Worm (Caenorhabditis elegans) whole organism, L3 larva: Measurements from ENCODE around the gene R03H10.2.

Experiments
- R02D3.7 ChIP-seq: fragments of 150-350 bp; optimal IDR thresholded peaks from 2 replicates; lab custom pipeline; 2014; ENCODE audit warnings: missing biosample characterization, missing genetic modification characterization
- ZK546.5 ChIP-seq: sonication (generic microtip); optimal IDR thresholded peaks from 2 replicates; lab custom pipeline; 2017; ENCODE audit warnings: missing biosample characterization, missing genetic modification characterization
- ceh-28 ChIP-seq: fragments of 150-350 bp; optimal IDR thresholded peaks from 2 replicates; lab custom pipeline; 2014; ENCODE audit warnings: missing biosample characterization, missing genetic modification reagents, missing genetic modification characterization
- ceh-82 ChIP-seq: fragments of 150-350 bp; optimal IDR thresholded peaks from 2 replicates; lab custom pipeline; 2014; ENCODE audit warnings: missing biosample characterization, missing genetic modification characterization
- ceh-9 ChIP-seq: sonication (generic microtip); optimal IDR thresholded peaks from 2 replicates; lab custom pipeline; 2018; ENCODE audit warnings: missing biosample characterization, missing genetic modification characterization
- daf-12 ChIP-seq: fragments of 150-350 bp; optimal IDR thresholded peaks from 2 replicates; lab custom pipeline; 2014; ENCODE audit warnings: missing biosample characterization, missing genetic modification reagents, missing genetic modification characterization
- egl-27 ChIP-seq: sonication (generic microtip); optimal IDR thresholded peaks from 4 replicates; lab custom pipeline; 2017; ENCODE audit warnings: missing biosample characterization, missing genetic modification reagents, missing genetic modification characterization
- egl-5 ChIP-seq: fragments of 150-350 bp; optimal IDR thresholded peaks from 2 replicates; lab custom pipeline; 2017; ENCODE audit warnings: missing biosample characterization, missing genetic modification reagents, missing genetic modification characterization, inconsistent platforms
- elt-1 ChIP-seq: fragments of 150-350 bp; optimal IDR thresholded peaks from 2 replicates; lab custom pipeline; 2014; ENCODE audit warnings: missing biosample characterization, missing genetic modification characterization
- elt-2 ChIP-seq: sonication (generic microtip); optimal IDR thresholded peaks from 2 replicates; lab custom pipeline; 2016; ENCODE audit warnings: missing genetic modification reagents, mild to moderate bottlenecking, missing genetic modification characterization, missing compliant biosample characterization
- elt-3 ChIP-seq, 3 experiments: fragments of 150-350 bp in 1 of 3; sonication (generic microtip) in 2 of 3; optimal IDR thresholded peaks; 2 replicates in 2 of 3; 4 replicates in 1 of 3; lab custom pipeline; 2014 to 2017; ENCODE audit warnings: missing biosample characterization in 3 of 3, missing genetic modification characterization in 3 of 3
- fkh-10 ChIP-seq: sonication (generic microtip); optimal IDR thresholded peaks from 2 replicates; lab custom pipeline; 2017; ENCODE audit warnings: missing biosample characterization, missing genetic modification reagents, missing genetic modification characterization
- fkh-2 ChIP-seq: fragments of 150-350 bp; optimal IDR thresholded peaks from 2 replicates; lab custom pipeline; 2014; ENCODE audit warnings: missing biosample characterization, missing genetic modification reagents, missing genetic modification characterization
- hmg-11 ChIP-seq: sonication (generic microtip); optimal IDR thresholded peaks from 2 replicates; lab custom pipeline; 2016; ENCODE audit warnings: missing genetic modification characterization, missing compliant biosample characterization
- jun-1 ChIP-seq: fragments of 150-350 bp; optimal IDR thresholded peaks from 2 replicates; lab custom pipeline; 2014; ENCODE audit warnings: missing biosample characterization, missing genetic modification reagents, missing genetic modification characterization
- lin-15B ChIP-seq: fragments of 150-350 bp; optimal IDR thresholded peaks from 2 replicates; lab custom pipeline; 2014; ENCODE audit warnings: missing biosample characterization, missing genetic modification characterization
- lin-39 ChIP-seq: fragments of 150-350 bp; optimal IDR thresholded peaks from 2 replicates; lab custom pipeline; 2018; ENCODE audit warnings: missing biosample characterization, missing genetic modification reagents, missing genetic modification characterization
- mdl-1 ChIP-seq: fragments of 150-350 bp; optimal IDR thresholded peaks from 2 replicates; lab custom pipeline; 2014; ENCODE audit warnings: missing biosample characterization, missing genetic modification characterization
- mml-1 ChIP-seq: fragments of 150-350 bp; sonication (generic microtip); optimal IDR thresholded peaks from 3 replicates; lab custom pipeline; 2014; ENCODE audit warnings: missing biosample characterization, missing genetic modification characterization
- nfya-1 ChIP-seq: sonication (generic microtip); optimal IDR thresholded peaks from 2 replicates; lab custom pipeline; 2017; ENCODE audit warnings: missing genetic modification characterization, mild to moderate bottlenecking, missing compliant biosample characterization, antibody characterized with exemption, moderate library complexity; ENCODE audit not compliant: insufficient read depth
- nhr-23 ChIP-seq: fragments of 150-350 bp; optimal IDR thresholded peaks from 2 replicates; lab custom pipeline; 2014; ENCODE audit warnings: missing biosample characterization, missing genetic modification reagents, missing genetic modification characterization
- nhr-237 ChIP-seq: fragments of 150-350 bp; optimal IDR thresholded peaks from 2 replicates; lab custom pipeline; 2014; ENCODE audit warnings: missing biosample characterization, missing genetic modification characterization
- nhr-25 ChIP-seq: sonication (generic microtip); optimal IDR thresholded peaks from 2 replicates; lab custom pipeline; 2017; ENCODE audit warnings: missing biosample characterization, missing genetic modification characterization
- nhr-43 ChIP-seq: sonication (generic microtip); optimal IDR thresholded peaks from 2 replicates; lab custom pipeline; 2016; ENCODE audit warnings: mild to moderate bottlenecking, missing genetic modification characterization, missing compliant biosample characterization; ENCODE audit not compliant: poor library complexity, severe bottlenecking
- nhr-77 ChIP-seq: fragments of 150-350 bp; optimal IDR thresholded peaks from 2 replicates; lab custom pipeline; 2014; ENCODE audit warnings: missing biosample characterization, missing genetic modification characterization
- pha-4 ChIP-seq: fragments of 150-350 bp; optimal IDR thresholded peaks from 2 replicates; lab custom pipeline; 2014; ENCODE audit warnings: missing biosample characterization, missing genetic modification reagents, missing genetic modification characterization
- pqm-1 ChIP-seq: fragments of 150-350 bp; optimal IDR thresholded peaks from 2 replicates; lab custom pipeline; 2017; ENCODE audit warnings: missing biosample characterization, missing genetic modification characterization, inconsistent platforms
- skn-1 ChIP-seq: fragments of 150-350 bp; optimal IDR thresholded peaks from 2 replicates; lab custom pipeline; 2014; ENCODE audit warnings: missing biosample characterization, missing genetic modification characterization
- snpc-4 ChIP-seq: fragments of 150-350 bp; optimal IDR thresholded peaks from 2 replicates; lab custom pipeline; 2014; ENCODE audit warnings: missing biosample characterization, missing genetic modification characterization
- unc-39 ChIP-seq: sonication (generic microtip); optimal IDR thresholded peaks from 4 replicates; lab custom pipeline; 2017; ENCODE audit warnings: missing biosample characterization, missing genetic modification characterization
- unc-62 ChIP-seq: fragments of 150-350 bp; sonication (generic microtip); optimal IDR thresholded peaks from 4 replicates; lab custom pipeline; 2014; ENCODE audit warnings: missing biosample characterization, missing genetic modification reagents, missing genetic modification characterization
- ztf-11 ChIP-seq: fragments of 150-350 bp; optimal IDR thresholded peaks from 2 replicates; lab custom pipeline; 2014; ENCODE audit warnings: missing biosample characterization, missing genetic modification characterization

Gene R03H10.2

DNA sequence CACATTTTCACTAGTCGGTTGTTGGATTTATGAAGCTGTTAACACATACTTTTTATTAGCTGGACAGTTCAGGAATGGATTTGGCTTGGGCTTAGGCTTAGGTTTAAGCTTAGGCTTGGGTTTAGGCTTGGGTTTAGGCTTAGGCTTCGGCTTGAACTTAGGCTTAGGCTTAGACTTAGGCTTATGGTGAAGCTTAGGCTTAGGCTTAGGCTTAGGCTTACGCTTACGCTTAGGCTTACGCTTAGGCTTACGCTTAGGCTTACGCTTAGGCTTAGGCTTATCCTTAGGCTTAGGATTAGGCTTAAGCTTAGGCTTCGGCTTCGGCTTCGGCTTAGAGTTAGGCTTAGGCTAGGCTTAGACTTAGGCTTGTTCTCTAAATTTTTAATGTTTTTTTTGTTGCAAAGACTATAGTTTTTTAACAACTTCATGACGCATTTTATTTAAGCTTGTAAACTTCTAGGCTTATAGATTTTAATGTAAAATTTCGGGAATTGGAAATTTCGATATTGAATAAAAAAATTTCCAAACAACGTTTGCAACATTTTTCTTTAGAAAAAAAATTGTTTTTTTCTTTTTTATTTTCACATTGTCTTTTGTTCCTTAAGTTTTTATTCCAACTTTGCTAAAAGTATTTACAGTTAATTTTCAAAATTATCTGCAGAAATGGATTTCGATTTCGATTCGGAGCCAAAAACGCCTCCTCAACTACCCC is at the start of gene R03H10.2:
Gene R03H10.2, plus strand, starts transcription at position 662 of the 712 bp plus-strand sequence.
- TF ChIP-seq lin-15B (no peak), nhr-25 (tag; lab: Kevin White, UChicago) (no peak), egl-27 (no peak), skn-1 (no peak), lin-39 (tag; lab: Kevin White, UChicago) (no peak), mdl-1 (tag; lab: Kevin White, UChicago) (no peak), ztf-11 (no peak), nhr-43 (tag; lab: Kevin White, UChicago) (no peak), elt-1 (no peak), nhr-237 (tag; lab: Kevin White, UChicago) (no peak), unc-39 (tag; lab: Kevin White, UChicago) (no peak), daf-12 (no peak), elt-3 (tag; optimal IDR thresholded peaks at IDR 0.05; lab: Kevin White, UChicago) (no peak), nhr-23 (tag; lab: Kevin White, UChicago) (no peak)

DNA sequence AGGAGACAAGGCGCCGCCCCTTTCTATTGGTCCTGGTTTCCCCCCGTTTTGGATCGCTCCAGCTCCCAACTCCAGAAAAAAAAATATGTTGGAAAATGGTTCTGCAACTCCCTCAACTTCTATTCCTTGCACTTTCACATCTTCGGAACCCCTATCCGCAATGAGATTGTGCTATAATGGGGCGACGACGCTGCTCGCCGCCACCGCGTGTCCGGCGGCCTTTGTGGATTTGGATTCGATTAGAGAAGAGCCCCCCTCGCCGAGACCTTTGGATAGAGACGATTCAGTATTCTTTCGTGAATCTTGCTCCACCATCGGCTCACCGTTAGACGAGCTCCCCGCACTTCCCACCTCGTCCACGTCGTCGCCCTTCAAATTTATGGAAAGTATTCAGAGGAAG is 48.4 kb upstream of the R03H10.2 start:
- TF ChIP-seq unc-62 (no peak), nfya-1 (tag; lab: Kevin White, UChicago) (no peak), jun-1 (tag; lab: Kevin White, UChicago) (no peak), elt-2 (no peak), ZK546.5 (tag; lab: Kevin White, UChicago) (no peak), daf-12 (no peak), mdl-1 (tag; lab: Kevin White, UChicago) (no peak), R02D3.7 (no peak), ceh-28 (tag; lab: Kevin White, UChicago) (no peak), pqm-1 (tag; lab: Kevin White, UChicago) (no peak), nhr-43 (tag; lab: Kevin White, UChicago) (no peak)
- TF ChIP-seq, all 47 proteins: peak for 0

DNA sequence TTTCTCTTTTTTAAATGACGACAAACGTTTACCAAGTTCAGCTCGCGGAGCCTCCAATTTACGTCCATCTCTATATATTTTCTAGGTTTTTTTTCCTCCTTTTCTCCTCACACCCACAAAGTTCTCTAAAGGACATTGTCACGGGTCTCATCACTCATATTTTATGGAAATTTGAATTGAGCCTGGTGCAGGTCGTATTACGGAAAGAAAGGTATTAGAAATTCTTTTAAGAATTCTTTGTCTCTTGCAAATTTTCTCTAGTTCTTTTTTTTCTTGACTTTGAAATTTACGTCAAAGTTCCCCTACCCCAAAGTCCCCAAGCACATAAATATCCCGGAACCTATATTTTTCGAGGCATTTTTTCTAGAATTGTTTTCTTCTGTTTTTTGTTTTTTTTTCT is 37.1 kb upstream of the R03H10.2 start:
- TF ChIP-seq nfya-1 (tag; lab: Kevin White, UChicago) (no peak), daf-12 (no peak), egl-5 (tag; lab: Kevin White, UChicago) (no peak), elt-1 (no peak), fkh-10 (GFP tag; lab: Kevin White, UChicago) (no peak)

DNA sequence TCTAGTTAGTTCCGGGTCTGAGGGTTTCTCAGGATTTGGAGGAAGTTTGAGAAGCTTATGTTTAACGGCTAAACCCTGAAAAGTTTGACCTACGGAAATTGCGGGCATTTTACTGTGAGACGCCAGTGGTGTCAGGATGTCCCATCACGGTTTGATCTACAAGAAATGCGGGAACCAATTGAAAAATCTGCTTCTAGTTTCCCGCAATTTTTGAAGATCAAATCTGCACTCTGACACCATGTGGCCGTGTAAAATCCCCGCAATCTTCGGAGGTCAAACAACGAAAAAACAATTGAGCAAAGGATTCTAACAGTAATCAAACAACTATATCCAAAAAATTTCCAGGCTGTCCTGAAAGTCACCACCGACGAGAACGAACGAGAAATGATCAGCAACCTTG is 32.7 kb upstream of the R03H10.2 start:
- TF ChIP-seq ceh-9 (tag; lab: Kevin White, UChicago) (no peak), nhr-43 (tag; lab: Kevin White, UChicago) (no peak), R02D3.7 (no peak), daf-12 (no peak), lin-39 (tag; lab: Kevin White, UChicago) (no peak), nhr-77 (tag; lab: Kevin White, UChicago) (no peak), pha-4 (tag; lab: Kevin White, UChicago) (no peak), nhr-25 (tag; lab: Kevin White, UChicago) (no peak), mml-1 (tag; lab: Kevin White, UChicago) (no peak), pqm-1 (tag; lab: Kevin White, UChicago) (no peak), hmg-11 (tag; lab: Kevin White, UChicago) (no peak), nhr-23 (tag; lab: Kevin White, UChicago) (no peak), ceh-28 (tag; lab: Kevin White, UChicago) (no peak), elt-1 (no peak), nfya-1 (tag; lab: Kevin White, UChicago) (no peak), ceh-82 (tag; lab: Kevin White, UChicago) (no peak), unc-39 (tag; lab: Kevin White, UChicago) (no peak), elt-3 (tag; optimal IDR thresholded peaks at IDR 0.05; lab: Kevin White, UChicago) (no peak), ztf-11 (no peak), jun-1 (tag; lab: Kevin White, UChicago) (no peak)

DNA sequence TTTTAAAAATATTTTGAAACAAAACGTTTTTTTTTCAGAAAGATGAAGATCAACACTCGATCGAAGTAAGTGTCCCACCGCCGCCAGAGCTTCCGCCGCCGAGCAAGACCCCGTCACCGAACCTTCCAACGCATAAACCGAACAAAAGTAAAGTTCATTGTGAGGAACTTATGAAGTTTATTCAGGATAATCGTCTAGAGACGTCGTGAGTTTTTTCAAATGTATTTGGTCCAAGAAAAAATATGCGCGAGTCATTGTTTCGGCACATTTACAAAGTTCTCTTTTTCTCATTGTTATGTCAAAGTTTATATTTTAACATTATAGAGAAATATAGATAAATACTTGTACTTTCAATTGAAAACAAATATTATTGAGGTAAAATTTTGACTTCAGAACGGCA is 30.3 kb upstream of the R03H10.2 start:
- TF ChIP-seq mml-1 (tag; lab: Kevin White, UChicago) (no peak), fkh-10 (GFP tag; lab: Kevin White, UChicago) (no peak), ceh-82 (tag; lab: Kevin White, UChicago) (no peak), nhr-43 (tag; lab: Kevin White, UChicago) (no peak), ZK546.5 (tag; lab: Kevin White, UChicago) (no peak), hmg-11 (tag; lab: Kevin White, UChicago) (no peak), fkh-2 (tag; lab: Kevin White, UChicago) (no peak), nhr-77 (tag; lab: Kevin White, UChicago) (no peak), snpc-4 (no peak)
- TF ChIP-seq, all 47 proteins: peak for 0
